Worm (Caenorhabditis elegans) whole organism, L3 larva: Measurements from ENCODE around the gene bath-37.

ENCODE experiments used
- R02D3.7 ChIP-seq: fragments of 150-350 bp; optimal IDR thresholded peaks from 2 replicates; lab custom pipeline; 2014; ENCODE audit warnings: missing biosample characterization, missing genetic modification characterization
- aly-2 ChIP-seq: fragments of 150-350 bp; optimal IDR thresholded peaks from 2 replicates; lab custom pipeline; 2014; ENCODE audit warnings: missing biosample characterization, missing genetic modification characterization
- ama-1 ChIP-seq: fragments of 150-350 bp; optimal IDR thresholded peaks from 2 replicates; lab custom pipeline; 2018
- ceh-16 ChIP-seq: sonication (generic microtip); optimal IDR thresholded peaks from 2 replicates; lab custom pipeline; 2017; ENCODE audit warnings: missing biosample characterization, missing genetic modification characterization
- ceh-28 ChIP-seq: fragments of 150-350 bp; optimal IDR thresholded peaks from 2 replicates; lab custom pipeline; 2014; ENCODE audit warnings: missing biosample characterization, missing genetic modification reagents, missing genetic modification characterization
- ceh-82 ChIP-seq: fragments of 150-350 bp; optimal IDR thresholded peaks from 2 replicates; lab custom pipeline; 2014; ENCODE audit warnings: missing biosample characterization, missing genetic modification characterization
- ceh-9 ChIP-seq: sonication (generic microtip); optimal IDR thresholded peaks from 2 replicates; lab custom pipeline; 2018; ENCODE audit warnings: missing biosample characterization, missing genetic modification characterization
- daf-12 ChIP-seq: fragments of 150-350 bp; optimal IDR thresholded peaks from 2 replicates; lab custom pipeline; 2014; ENCODE audit warnings: missing biosample characterization, missing genetic modification reagents, missing genetic modification characterization
- egl-27 ChIP-seq: sonication (generic microtip); optimal IDR thresholded peaks from 4 replicates; lab custom pipeline; 2017; ENCODE audit warnings: missing biosample characterization, missing genetic modification reagents, missing genetic modification characterization
- egl-5 ChIP-seq: fragments of 150-350 bp; optimal IDR thresholded peaks from 2 replicates; lab custom pipeline; 2017; ENCODE audit warnings: missing biosample characterization, missing genetic modification reagents, missing genetic modification characterization, inconsistent platforms
- elt-1 ChIP-seq: fragments of 150-350 bp; optimal IDR thresholded peaks from 2 replicates; lab custom pipeline; 2014; ENCODE audit warnings: missing biosample characterization, missing genetic modification characterization
- elt-2 ChIP-seq: sonication (generic microtip); optimal IDR thresholded peaks from 2 replicates; lab custom pipeline; 2016; ENCODE audit warnings: missing genetic modification reagents, mild to moderate bottlenecking, missing genetic modification characterization, missing compliant biosample characterization
- elt-3 ChIP-seq, 3 experiments: fragments of 150-350 bp in 1 of 3; sonication (generic microtip) in 2 of 3; optimal IDR thresholded peaks; 2 replicates in 2 of 3; 4 replicates in 1 of 3; lab custom pipeline; 2014 to 2017; ENCODE audit warnings: missing biosample characterization in 3 of 3, missing genetic modification characterization in 3 of 3
- eor-1 ChIP-seq, 2 experiments: fragments of 150-350 bp; optimal IDR thresholded peaks; 2 replicates each; lab custom pipeline; 2014 to 2018; ENCODE audit warnings: missing biosample characterization in 2 of 2, missing genetic modification characterization in 2 of 2
- fkh-10 ChIP-seq: sonication (generic microtip); optimal IDR thresholded peaks from 2 replicates; lab custom pipeline; 2017; ENCODE audit warnings: missing biosample characterization, missing genetic modification reagents, missing genetic modification characterization
- fos-1 ChIP-seq: fragments of 150-350 bp; optimal IDR thresholded peaks from 2 replicates; lab custom pipeline; 2014; ENCODE audit warnings: missing biosample characterization, missing genetic modification characterization
- hmg-11 ChIP-seq: sonication (generic microtip); optimal IDR thresholded peaks from 2 replicates; lab custom pipeline; 2016; ENCODE audit warnings: missing genetic modification characterization, missing compliant biosample characterization
- jun-1 ChIP-seq: fragments of 150-350 bp; optimal IDR thresholded peaks from 2 replicates; lab custom pipeline; 2014; ENCODE audit warnings: missing biosample characterization, missing genetic modification reagents, missing genetic modification characterization
- lin-15B ChIP-seq: fragments of 150-350 bp; optimal IDR thresholded peaks from 2 replicates; lab custom pipeline; 2014; ENCODE audit warnings: missing biosample characterization, missing genetic modification characterization
- lsy-12 ChIP-seq: sonication (generic microtip); optimal IDR thresholded peaks from 2 replicates; lab custom pipeline; 2016; ENCODE audit warnings: mild to moderate bottlenecking, missing genetic modification characterization, missing compliant biosample characterization
- mdl-1 ChIP-seq: fragments of 150-350 bp; optimal IDR thresholded peaks from 2 replicates; lab custom pipeline; 2014; ENCODE audit warnings: missing biosample characterization, missing genetic modification characterization
- mml-1 ChIP-seq: fragments of 150-350 bp; sonication (generic microtip); optimal IDR thresholded peaks from 3 replicates; lab custom pipeline; 2014; ENCODE audit warnings: missing biosample characterization, missing genetic modification characterization
- nfya-1 ChIP-seq: sonication (generic microtip); optimal IDR thresholded peaks from 2 replicates; lab custom pipeline; 2017; ENCODE audit warnings: missing genetic modification characterization, mild to moderate bottlenecking, missing compliant biosample characterization, antibody characterized with exemption, moderate library complexity; ENCODE audit not compliant: insufficient read depth
- nhr-11 ChIP-seq: fragments of 150-350 bp; optimal IDR thresholded peaks from 2 replicates; lab custom pipeline; 2014; ENCODE audit warnings: missing biosample characterization, missing genetic modification characterization
- nhr-12 ChIP-seq: fragments of 150-350 bp; optimal IDR thresholded peaks from 2 replicates; lab custom pipeline; 2014; ENCODE audit warnings: missing biosample characterization, missing genetic modification characterization
- nhr-237 ChIP-seq: fragments of 150-350 bp; optimal IDR thresholded peaks from 2 replicates; lab custom pipeline; 2014; ENCODE audit warnings: missing biosample characterization, missing genetic modification characterization
- nhr-25 ChIP-seq: sonication (generic microtip); optimal IDR thresholded peaks from 2 replicates; lab custom pipeline; 2017; ENCODE audit warnings: missing biosample characterization, missing genetic modification characterization
- nhr-28 ChIP-seq: fragments of 150-350 bp; optimal IDR thresholded peaks from 2 replicates; lab custom pipeline; 2014; ENCODE audit warnings: missing biosample characterization, missing genetic modification characterization
- nhr-43 ChIP-seq: sonication (generic microtip); optimal IDR thresholded peaks from 2 replicates; lab custom pipeline; 2016; ENCODE audit warnings: mild to moderate bottlenecking, missing genetic modification characterization, missing compliant biosample characterization; ENCODE audit not compliant: poor library complexity, severe bottlenecking
- nhr-67 ChIP-seq: fragments of 150-350 bp; optimal IDR thresholded peaks from 2 replicates; lab custom pipeline; 2014; ENCODE audit warnings: missing biosample characterization, missing genetic modification characterization
- pha-4 ChIP-seq: fragments of 150-350 bp; optimal IDR thresholded peaks from 2 replicates; lab custom pipeline; 2014; ENCODE audit warnings: missing biosample characterization, missing genetic modification reagents, missing genetic modification characterization
- pqm-1 ChIP-seq: fragments of 150-350 bp; optimal IDR thresholded peaks from 2 replicates; lab custom pipeline; 2017; ENCODE audit warnings: missing biosample characterization, missing genetic modification characterization, inconsistent platforms
- sea-2 ChIP-seq: fragments of 150-350 bp; sonication (generic microtip); optimal IDR thresholded peaks from 4 replicates; lab custom pipeline; 2014; ENCODE audit warnings: missing biosample characterization, missing genetic modification reagents, missing genetic modification characterization
- skn-1 ChIP-seq: fragments of 150-350 bp; optimal IDR thresholded peaks from 2 replicates; lab custom pipeline; 2014; ENCODE audit warnings: missing biosample characterization, missing genetic modification characterization
- snpc-4 ChIP-seq: fragments of 150-350 bp; optimal IDR thresholded peaks from 2 replicates; lab custom pipeline; 2014; ENCODE audit warnings: missing biosample characterization, missing genetic modification characterization
- tbx-2 ChIP-seq: sonication (generic microtip); optimal IDR thresholded peaks from 2 replicates; lab custom pipeline; 2016; ENCODE audit warnings: mild to moderate bottlenecking, missing genetic modification characterization, missing compliant biosample characterization
- unc-39 ChIP-seq: sonication (generic microtip); optimal IDR thresholded peaks from 4 replicates; lab custom pipeline; 2017; ENCODE audit warnings: missing biosample characterization, missing genetic modification characterization
- unc-62 ChIP-seq: fragments of 150-350 bp; sonication (generic microtip); optimal IDR thresholded peaks from 4 replicates; lab custom pipeline; 2014; ENCODE audit warnings: missing biosample characterization, missing genetic modification reagents, missing genetic modification characterization
- ztf-4 ChIP-seq: fragments of 150-350 bp; optimal IDR thresholded peaks from 2 replicates; lab custom pipeline; 2014; ENCODE audit warnings: missing biosample characterization, missing genetic modification characterization

bath-37 gene

ce11 chrIV:12033985-12034384, 34.7 kb upstream of the bath-37 start, which contains the start of gene sqst-1:
sqst-1 (plus strand) TSS chrIV:12034282.
- TF ChIP-seq ceh-9 (tag; lab: Kevin White, UChicago) = no peak
- no peak for TF ChIP-seq sea-2 (GFP tag; lab: Kevin White, UChicago)
- TF ChIP-seq nhr-25 (tag; lab: Kevin White, UChicago) = no peak
- no peak for TF ChIP-seq nhr-67 (tag; lab: Kevin White, UChicago)
- no peak for TF ChIP-seq nhr-28 (tag; lab: Kevin White, UChicago)
- no peak for TF ChIP-seq skn-1 (tag; lab: Kevin White, UChicago)
- TF ChIP-seq pha-4 = peak; percentile 4
- TF ChIP-seq nhr-237 = no peak
- no peak for TF ChIP-seq fos-1
- TF ChIP-seq pqm-1 (tag; lab: Kevin White, UChicago) = no peak
- TF ChIP-seq unc-62 (GFP tag; lab: Kevin White, UChicago) = no peak
- no peak for TF ChIP-seq nhr-11 (tag; lab: Kevin White, UChicago)
- TF ChIP-seq ama-1 (lab: Kevin White, UChicago) = peak; percentile 84
- TF ChIP-seq ceh-28 (tag; lab: Kevin White, UChicago) = no peak
- no peak for TF ChIP-seq jun-1 (tag; lab: Kevin White, UChicago)
- no peak for TF ChIP-seq eor-1 (tag; optimal IDR thresholded peaks at IDR 0.05; lab: Kevin White, UChicago)

DNA sequence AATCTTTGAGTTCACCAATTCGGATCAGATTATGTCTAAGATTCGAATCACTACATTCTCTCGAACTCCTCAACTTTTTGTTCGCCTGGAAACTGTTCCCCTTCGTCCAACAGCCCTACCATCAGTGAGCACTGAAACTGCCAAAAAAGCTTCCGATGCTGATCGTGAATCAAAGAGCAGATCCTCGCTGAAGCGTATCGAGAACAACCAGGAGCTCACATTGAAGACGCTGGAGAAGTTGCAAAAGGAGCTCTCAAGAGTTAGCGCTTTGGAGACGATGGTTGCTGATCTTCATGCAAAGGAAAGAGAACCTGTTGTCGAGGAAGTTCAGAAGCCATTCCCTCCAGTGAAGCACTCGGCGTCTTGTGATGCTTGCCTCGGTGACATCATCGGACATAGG, 33.9 kb upstream of the bath-37 start:
- TF ChIP-seq snpc-4 (no peak), ceh-82 (tag; lab: Kevin White, UChicago) (no peak), nfya-1 (no peak), ceh-28 (tag; lab: Kevin White, UChicago) (no peak), ama-1 (lab: Kevin White, UChicago) (peak; percentile 9), nhr-25 (tag; lab: Kevin White, UChicago) (peak; percentile 29)
- TF ChIP-seq, all 47 proteins: peak for 2

- TF ChIP-seq eor-1 (tag; optimal IDR thresholded peaks at IDR 0.05; lab: Kevin White, UChicago) (no peak), unc-39 (no peak), ceh-16 (tag; lab: Kevin White, UChicago) (no peak), tbx-2 (no peak), nhr-25 (tag; lab: Kevin White, UChicago) (no peak), nhr-28 (tag; lab: Kevin White, UChicago) (no peak), R02D3.7 (no peak), jun-1 (tag; lab: Kevin White, UChicago) (no peak), aly-2 (no peak), egl-27 (tag; lab: Kevin White, UChicago) (no peak), ceh-82 (tag; lab: Kevin White, UChicago) (no peak)
- TF ChIP-seq, all 47 proteins: peak for 0
Measured at ce11 chrIV:12035422-12035821, 33.3 kb upstream of the bath-37 start.

DNA sequence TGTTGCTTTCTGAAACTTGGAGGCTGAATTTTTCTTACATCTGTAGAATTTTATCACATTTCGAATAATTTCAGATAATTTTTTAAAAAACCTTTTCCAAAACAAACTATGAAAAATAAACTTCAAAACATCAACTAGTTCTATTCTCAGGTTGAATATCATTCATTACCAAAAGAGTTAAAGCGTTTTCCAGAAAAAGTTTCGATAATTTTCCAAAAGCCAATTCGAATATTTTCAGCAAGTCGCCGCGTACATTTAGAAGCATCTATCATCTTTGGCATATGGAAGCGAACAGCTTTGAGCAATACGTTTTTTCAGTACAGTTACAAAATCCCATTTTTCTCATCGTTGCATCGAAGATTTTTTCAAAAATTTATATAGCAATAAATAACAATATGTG, 31.8 kb upstream of the bath-37 start:
- TF ChIP-seq ztf-4 (tag; lab: Kevin White, UChicago) = peak; percentile 13
- no peak for TF ChIP-seq hmg-11 (tag; lab: Kevin White, UChicago)
- peak; percentile 5 for TF ChIP-seq lsy-12 (tag; lab: Kevin White, UChicago)
- no peak for TF ChIP-seq mml-1 (tag; lab: Kevin White, UChicago)
- TF ChIP-seq daf-12 (tag; lab: Kevin White, UChicago) = no peak
- peak; percentile 19 for TF ChIP-seq elt-2 (tag; lab: Kevin White, UChicago)
- peak in 1 of 3 experiments; percentile 9 for TF ChIP-seq elt-3 (tag; optimal IDR thresholded peaks at IDR 0.05; lab: Kevin White, UChicago)
- peak; percentile 56 for TF ChIP-seq tbx-2
- peak; percentile 49 for TF ChIP-seq pha-4
- TF ChIP-seq nhr-25 (tag; lab: Kevin White, UChicago) = peak; percentile 42
- no peak for TF ChIP-seq jun-1 (tag; lab: Kevin White, UChicago)
- no peak for TF ChIP-seq nhr-12 (tag; lab: Kevin White, UChicago)
- TF ChIP-seq nhr-43 (tag; lab: Kevin White, UChicago) = peak; percentile 20
- TF ChIP-seq ama-1 (lab: Kevin White, UChicago) = peak; percentile 91

- no peak for TF ChIP-seq mdl-1 (tag; lab: Kevin White, UChicago)
- TF ChIP-seq unc-39 = no peak
- TF ChIP-seq egl-5 = no peak
- no peak for TF ChIP-seq ztf-4 (tag; lab: Kevin White, UChicago)
- TF ChIP-seq ceh-82 (tag; lab: Kevin White, UChicago) = no peak
- no peak for TF ChIP-seq sea-2 (GFP tag; lab: Kevin White, UChicago)
- no peak for TF ChIP-seq eor-1 (tag; optimal IDR thresholded peaks at IDR 0.05; lab: Kevin White, UChicago)
- no peak for TF ChIP-seq fkh-10
- TF ChIP-seq egl-27 (tag; lab: Kevin White, UChicago) = no peak
- TF ChIP-seq daf-12 (tag; lab: Kevin White, UChicago) = no peak
- no peak for TF ChIP-seq ceh-28 (tag; lab: Kevin White, UChicago)
- no peak for TF ChIP-seq lin-15B
- no peak for TF ChIP-seq nhr-12 (tag; lab: Kevin White, UChicago)
- no peak for TF ChIP-seq pha-4
- TF ChIP-seq aly-2 = no peak
- TF ChIP-seq nhr-67 (tag; lab: Kevin White, UChicago) = no peak
- TF ChIP-seq elt-1 (tag; lab: Kevin White, UChicago) = no peak
Measured at ce11 chrIV:12040431-12040830, 28.3 kb upstream of the bath-37 start.
